Worm (Caenorhabditis elegans): ENCODE results near the gene ZK1098.3.

The ZK1098.3 gene

DNA sequence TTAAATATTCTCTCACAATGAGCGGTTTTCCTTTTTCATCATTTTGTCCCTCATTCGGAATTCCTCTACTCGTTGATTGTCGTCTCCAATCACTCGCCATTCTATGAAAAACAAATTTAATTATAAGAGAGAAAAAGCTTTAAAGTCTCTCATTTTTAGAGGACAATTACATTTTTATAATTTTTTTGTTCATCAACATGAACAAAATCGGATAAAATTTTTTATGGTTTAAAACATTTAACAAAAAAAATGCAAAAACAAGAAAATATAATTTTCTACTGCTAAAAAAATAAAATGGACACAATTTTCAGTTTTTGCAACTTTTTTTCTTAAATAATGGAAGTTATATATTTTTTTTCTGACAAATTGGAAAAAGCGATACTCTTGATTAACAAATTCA is 22.4 kb downstream of the ZK1098.3 start, which contains the start of gene F55H2.7:
Gene F55H2.7, minus strand, starts transcription at position 101 of the 400 bp plus-strand sequence.
- TF ChIP-seq elt-1 (tag; optimal IDR thresholded peaks at IDR 0.05; ENCODE audit: borderline replicate concordance, insufficient read depth) (no peak), flh-1 (GFP tag; optimal IDR thresholded peaks at IDR 0.05) (no peak), unc-62 (GFP tag; optimal IDR thresholded peaks at IDR 0.05) (no peak), unc-39 (tag; optimal IDR thresholded peaks at IDR 0.05) (no peak), mls-2 (tag; optimal IDR thresholded peaks at IDR 0.05) (no peak), ham-2 (GFP tag; optimal IDR thresholded peaks at IDR 0.05) (no peak), ztf-11 (tag; optimal IDR thresholded peaks at IDR 0.05) (no peak), sptf-1 (tag; optimal IDR thresholded peaks at IDR 0.05) (no peak)

ce11 chrIII:9513569-9513968 is 24.9 kb downstream of the ZK1098.3 start, which contains the start of gene F55H2.8:
Gene F55H2.8 (plus strand): TSS chrIII:9513869.
- TF ChIP-seq sem-2 (GFP tag; optimal IDR thresholded peaks at IDR 0.05), result no peak
- no peak for TF ChIP-seq pha-4 (tag; optimal IDR thresholded peaks at IDR 0.05)
- no peak for TF ChIP-seq tbx-8 (GFP tag; optimal IDR thresholded peaks at IDR 0.05)
- TF ChIP-seq hlh-1 (tag; optimal IDR thresholded peaks at IDR 0.05), result no peak
- no peak for TF ChIP-seq bed-3 (GFP tag; optimal IDR thresholded peaks at IDR 0.05)
- TF ChIP-seq mep-1 (tag; optimal IDR thresholded peaks at IDR 0.05), result no peak
- TF ChIP-seq zip-8 (tag; optimal IDR thresholded peaks at IDR 0.05), result no peak
- TF ChIP-seq elt-3 (tag; optimal IDR thresholded peaks at IDR 0.05), result no peak
- no peak for TF ChIP-seq flh-1 (GFP tag; optimal IDR thresholded peaks at IDR 0.05)
- no peak for TF ChIP-seq blmp-1 (tag; optimal IDR thresholded peaks at IDR 0.05)
- TF ChIP-seq lsy-2 (tag; optimal IDR thresholded peaks at IDR 0.05), result no peak
- no peak for TF ChIP-seq nhr-12 (tag; optimal IDR thresholded peaks at IDR 0.05)
- no peak for TF ChIP-seq ceh-43 (GFP tag; optimal IDR thresholded peaks at IDR 0.05)
- no peak for TF ChIP-seq nhr-28 (tag; optimal IDR thresholded peaks at IDR 0.05)
- TF ChIP-seq M03D4.4 (tag; optimal IDR thresholded peaks at IDR 0.05), result no peak
- TF ChIP-seq sptf-1 (tag; optimal IDR thresholded peaks at IDR 0.05), result no peak
- TF ChIP-seq ceh-83 (GFP tag; optimal IDR thresholded peaks at IDR 0.05), result no peak
- TF ChIP-seq snpc-4 (tag; optimal IDR thresholded peaks at IDR 0.05), result no peak

DNA sequence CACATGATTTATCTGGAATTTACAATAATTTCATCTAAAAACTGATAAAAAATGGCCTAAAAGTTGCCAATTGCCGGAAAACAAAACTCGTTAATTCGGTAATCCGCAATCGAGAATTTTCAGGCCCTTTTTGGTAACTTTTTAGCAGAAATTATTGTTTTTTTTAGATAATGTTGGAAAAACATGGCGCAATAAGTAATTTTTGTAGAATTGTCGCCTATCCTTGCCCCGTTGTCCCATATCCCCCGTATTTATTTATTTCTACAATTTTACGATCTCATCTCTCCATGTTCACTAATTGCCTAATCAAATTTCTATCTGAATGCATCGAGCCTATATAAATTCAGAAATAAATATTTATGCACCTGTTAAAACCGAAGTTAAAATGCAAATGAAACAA is 25.5 kb downstream of the ZK1098.3 start:
- no peak for TF ChIP-seq ham-2 (GFP tag; optimal IDR thresholded peaks at IDR 0.05)
- TF ChIP-seq elt-1 (tag; optimal IDR thresholded peaks at IDR 0.05; ENCODE audit: borderline replicate concordance, insufficient read depth), result no peak
- no peak for TF ChIP-seq nhr-76 (tag; optimal IDR thresholded peaks at IDR 0.05)
- TF ChIP-seq zip-8 (tag; optimal IDR thresholded peaks at IDR 0.05), result no peak
- no peak for TF ChIP-seq lin-32 (GFP tag; optimal IDR thresholded peaks at IDR 0.05)
- no peak for TF ChIP-seq M03D4.4 (tag; optimal IDR thresholded peaks at IDR 0.05)
- no peak for TF ChIP-seq nhr-237 (tag; optimal IDR thresholded peaks at IDR 0.05)
- TF ChIP-seq hlh-1 (tag; optimal IDR thresholded peaks at IDR 0.05), result no peak
- TF ChIP-seq ceh-43 (GFP tag; optimal IDR thresholded peaks at IDR 0.05), result no peak
- no peak for TF ChIP-seq mls-2 (tag; optimal IDR thresholded peaks at IDR 0.05)
- TF ChIP-seq snpc-4 (tag; optimal IDR thresholded peaks at IDR 0.05), result no peak
- TF ChIP-seq pha-4 (tag; optimal IDR thresholded peaks at IDR 0.05), result no peak
- TF ChIP-seq sem-2 (GFP tag; optimal IDR thresholded peaks at IDR 0.05), result no peak
- no peak for TF ChIP-seq unc-39 (tag; optimal IDR thresholded peaks at IDR 0.05)
- no peak for TF ChIP-seq cnd-1 (tag; optimal IDR thresholded peaks at IDR 0.05)
- no peak for TF ChIP-seq mab-5 (tag; optimal IDR thresholded peaks at IDR 0.05)
- no peak for TF ChIP-seq ztf-11 (tag; optimal IDR thresholded peaks at IDR 0.05)
- no peak for TF ChIP-seq unc-62 (GFP tag; optimal IDR thresholded peaks at IDR 0.05)
- no peak for TF ChIP-seq bed-3 (GFP tag; optimal IDR thresholded peaks at IDR 0.05)
- TF ChIP-seq mep-1 (tag; optimal IDR thresholded peaks at IDR 0.05), result no peak

ce11 chrIII:9511660-9512059 is 26.8 kb downstream of the ZK1098.3 start:
- TF ChIP-seq zip-8 (tag; optimal IDR thresholded peaks at IDR 0.05) (no peak), sptf-1 (tag; optimal IDR thresholded peaks at IDR 0.05) (no peak), nhr-28 (tag; optimal IDR thresholded peaks at IDR 0.05) (no peak)

- TF ChIP-seq ham-2 (GFP tag; optimal IDR thresholded peaks at IDR 0.05) (no peak), unc-62 (GFP tag; optimal IDR thresholded peaks at IDR 0.05) (no peak)
These were observed 27.4 kb downstream of the ZK1098.3 start, which contains the start of gene F55H2.5 for ce11 chrIII:9511055-9511520. Gene F55H2.5 (plus strand): TSS chrIII:9511470.
